Worm (Caenorhabditis elegans) whole organism, L3 larva: ENCODE measurements around the gene F42F12.4.

ENCODE experiments used
- fkh-10 ChIP-seq: sonication (generic microtip); optimal IDR thresholded peaks from 2 replicates; lab custom pipeline; 2017; ENCODE audit warnings: missing biosample characterization, missing genetic modification reagents, missing genetic modification characterization
- nhr-23 ChIP-seq: fragments of 150-350 bp; optimal IDR thresholded peaks from 2 replicates; lab custom pipeline; 2014; ENCODE audit warnings: missing biosample characterization, missing genetic modification reagents, missing genetic modification characterization
- nhr-76 ChIP-seq: fragments of 150-350 bp; sonication (generic microtip); optimal IDR thresholded peaks from 5 replicates; lab custom pipeline; 2014; ENCODE audit warnings: missing biosample characterization, missing genetic modification characterization
- unc-39 ChIP-seq: sonication (generic microtip); optimal IDR thresholded peaks from 4 replicates; lab custom pipeline; 2017; ENCODE audit warnings: missing biosample characterization, missing genetic modification characterization
- zag-1 ChIP-seq: fragments of 150-350 bp; optimal IDR thresholded peaks from 2 replicates; lab custom pipeline; 2014; ENCODE audit warnings: missing biosample characterization, missing genetic modification characterization
- ztf-11 ChIP-seq: fragments of 150-350 bp; optimal IDR thresholded peaks from 2 replicates; lab custom pipeline; 2014; ENCODE audit warnings: missing biosample characterization, missing genetic modification characterization

DNA sequence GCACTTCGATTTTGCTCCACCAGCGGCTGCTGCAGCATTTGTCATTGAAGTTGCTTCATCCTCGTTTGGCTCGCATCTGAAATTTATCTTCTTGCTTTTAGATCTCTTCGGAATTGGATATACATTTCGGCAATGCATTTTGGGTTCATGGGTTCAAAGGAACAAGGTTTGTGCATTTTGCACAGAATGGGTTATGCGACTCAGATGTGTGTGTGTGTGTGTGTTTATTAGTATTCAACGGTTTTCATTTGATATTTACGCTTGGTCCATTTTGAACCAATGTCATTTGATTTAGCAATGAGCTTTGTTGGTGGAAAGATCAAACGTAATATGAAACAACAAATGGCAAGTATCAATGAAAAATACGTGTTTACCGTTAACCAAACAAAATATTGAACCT lies 23.0 kb upstream of the F42F12.4 start:
- TF ChIP-seq unc-39 (tag; lab: Kevin White, UChicago) = no peak
- TF ChIP-seq nhr-76 (tag; lab: Kevin White, UChicago) = no peak
- TF ChIP-seq ztf-11 (tag; lab: Kevin White, UChicago) = no peak
- TF ChIP-seq nhr-23 (tag; lab: Kevin White, UChicago) = no peak
- TF ChIP-seq fkh-10 = no peak
- TF ChIP-seq zag-1 (tag; lab: Kevin White, UChicago) = no peak
